Worm (Caenorhabditis elegans) whole organism, late embryonic: ENCODE data around the gene M05D6.3.

Experiments
- Y22D7AL.16 ChIP-seq: sonication (generic microtip); optimal IDR thresholded peaks from 2 replicates; lab custom pipeline; 2016; ENCODE audit warnings: missing genetic modification characterization, missing compliant biosample characterization
- ceh-14 ChIP-seq: sonication (generic microtip); optimal IDR thresholded peaks from 2 replicates; lab custom pipeline; 2016; ENCODE audit warnings: missing genotype, missing genetic modification characterization, missing compliant biosample characterization
- dve-1 ChIP-seq: sonication (generic microtip); optimal IDR thresholded peaks from 2 replicates; lab custom pipeline; 2017; ENCODE audit warnings: antibody characterized with exemption, mild to moderate bottlenecking, missing genetic modification characterization, missing compliant biosample characterization
- fkh-10 ChIP-seq: fragments of 150-350 bp; optimal IDR thresholded peaks from 2 replicates; lab custom pipeline; 2014; ENCODE audit warnings: missing biosample characterization, missing genetic modification reagents, missing genetic modification characterization
- hlh-30 ChIP-seq: sonication (generic microtip); optimal IDR thresholded peaks from 2 replicates; lab custom pipeline; 2017; ENCODE audit warnings: antibody characterized with exemption, missing genetic modification characterization, missing compliant biosample characterization; ENCODE audit not compliant: insufficient read depth
- pat-9 ChIP-seq: fragments of 200-800 bp; sonication (Bioruptor generic); optimal IDR thresholded peaks from 2 replicates; lab custom pipeline; 2018; ENCODE audit warnings: mild to moderate bottlenecking, missing genetic modification characterization, moderate library complexity, missing compliant biosample characterization
- pqm-1 ChIP-seq: sonication (generic microtip); optimal IDR thresholded peaks from 2 replicates; lab custom pipeline; 2016; ENCODE audit warnings: missing genetic modification characterization, missing compliant biosample characterization
- ref-2 ChIP-seq: sonication (generic microtip); optimal IDR thresholded peaks from 2 replicates; lab custom pipeline; 2016; ENCODE audit warnings: missing genetic modification characterization, missing compliant biosample characterization
- unc-86 ChIP-seq: sonication (generic microtip); optimal IDR thresholded peaks from 2 replicates; lab custom pipeline; 2016; ENCODE audit warnings: missing genetic modification characterization, missing compliant biosample characterization

- no peak for TF ChIP-seq ceh-14 (tag; lab: Kevin White, UChicago)
- TF ChIP-seq dve-1 (tag; lab: Kevin White, UChicago) = no peak
- TF ChIP-seq Y22D7AL.16 (tag; lab: Kevin White, UChicago) = no peak
- no peak for TF ChIP-seq pqm-1 (tag; lab: Kevin White, UChicago)
- no peak for TF ChIP-seq ref-2
- no peak for TF ChIP-seq fkh-10
- no peak for TF ChIP-seq hlh-30
- TF ChIP-seq unc-86 = no peak
- TF ChIP-seq pat-9 (tag; lab: Kevin White, UChicago) = no peak
Measured at ce11 chrII:8494228-8494717, 18.7 kb downstream of the M05D6.3 start, which contains the start of gene M05D6.9.
